Worm (Caenorhabditis elegans) whole organism, young adult: ENCODE results near the gene F52E1.9.

Experiments used
- B0261.1 ChIP-seq: sonication (generic microtip); optimal IDR thresholded peaks from 2 replicates; lab custom pipeline; 2016; ENCODE audit warnings: mild to moderate bottlenecking, missing genetic modification characterization, moderate library complexity, missing compliant biosample characterization
- F10E7.11 ChIP-seq: sonication (generic microtip); optimal IDR thresholded peaks from 2 replicates; lab custom pipeline; 2017; ENCODE audit warnings: mild to moderate bottlenecking, missing genetic modification characterization, moderate library complexity, missing compliant biosample characterization
- F37B4.10 ChIP-seq: fragments of 200-800 bp; sonication (Bioruptor generic); IDR thresholded peaks from 2 replicates; pipeline ENCODE4 v1.3.6; 2022; ENCODE audit warnings: missing genetic modification characterization, missing compliant biosample characterization
- F57A8.1 ChIP-seq: fragments of 200-800 bp; sonication (Bioruptor generic); optimal IDR thresholded peaks from 2 replicates; lab custom pipeline; 2018; ENCODE audit warnings: mild to moderate bottlenecking, missing genetic modification characterization, moderate library complexity, missing compliant biosample characterization
- T26A5.8 ChIP-seq: sonication (generic microtip); optimal IDR thresholded peaks from 2 replicates; lab custom pipeline; 2016; ENCODE audit warnings: missing genetic modification characterization, missing compliant biosample characterization
- Y79H2A.3 ChIP-seq: fragments of 200-800 bp; sonication (Bioruptor generic); conservative IDR thresholded peaks from 2 replicates; pipeline ENCODE4 v1.3.6; 2022; ENCODE audit warnings: missing genetic modification reagents, missing genetic modification characterization, missing compliant biosample characterization
- akir-1 ChIP-seq: fragments of 200-800 bp; sonication (Bioruptor generic); optimal IDR thresholded peaks from 2 replicates; lab custom pipeline; 2018; ENCODE audit warnings: mild to moderate bottlenecking, missing genetic modification characterization, moderate library complexity, missing compliant biosample characterization
- atf-7 ChIP-seq: sonication (generic microtip); optimal IDR thresholded peaks from 2 replicates; lab custom pipeline; 2017; ENCODE audit warnings: mild to moderate bottlenecking, missing genetic modification characterization, missing compliant biosample characterization
- athp-1 ChIP-seq: sonication (generic microtip); optimal IDR thresholded peaks from 2 replicates; lab custom pipeline; 2017; ENCODE audit warnings: mild to moderate bottlenecking, missing genetic modification characterization, missing compliant biosample characterization
- attf-5 ChIP-seq: fragments of 200-800 bp; sonication (Bioruptor generic); optimal IDR thresholded peaks from 2 replicates; lab custom pipeline; 2018; ENCODE audit warnings: mild to moderate bottlenecking, missing genetic modification characterization, missing compliant biosample characterization
- bed-1 ChIP-seq: fragments of 200-800 bp; sonication (Bioruptor generic); IDR thresholded peaks from 2 replicates; pipeline ENCODE4 v1.3.6; 2022; ENCODE audit warnings: missing genetic modification reagents, missing genetic modification characterization, missing compliant biosample characterization
- bed-2 ChIP-seq: fragments of 200-800 bp; sonication (Bioruptor generic); IDR thresholded peaks from 2 replicates; pipeline ENCODE4 v1.3.6; 2022; ENCODE audit warnings: missing genetic modification reagents, missing genetic modification characterization, missing compliant biosample characterization
- dox-1 ChIP-seq: fragments of 200-800 bp; sonication (Bioruptor generic); IDR thresholded peaks from 2 replicates; pipeline ENCODE4 v1.3.6; 2022; ENCODE audit warnings: missing genetic modification reagents, missing genetic modification characterization, missing compliant biosample characterization
- dpff-1 ChIP-seq: sonication (generic microtip); optimal IDR thresholded peaks from 2 replicates; lab custom pipeline; 2017; ENCODE audit warnings: mild to moderate bottlenecking, missing genetic modification characterization, missing compliant biosample characterization
- ekl-4 ChIP-seq: fragments of 200-800 bp; sonication (Bioruptor generic); IDR thresholded peaks from 2 replicates; pipeline ENCODE4 v1.3.6; 2022; ENCODE audit warnings: missing genetic modification reagents, missing genetic modification characterization, missing compliant biosample characterization
- him-1 ChIP-seq: sonication (generic microtip); optimal IDR thresholded peaks from 2 replicates; lab custom pipeline; 2016; ENCODE audit warnings: missing genotype, missing genetic modification reagents, missing genetic modification characterization, missing compliant biosample characterization
- hlh-26 ChIP-seq: fragments of 200-800 bp; sonication (Bioruptor generic); conservative IDR thresholded peaks from 2 replicates; pipeline ENCODE4 v1.3.6; 2022; ENCODE audit warnings: missing genetic modification reagents, missing genetic modification characterization, missing compliant biosample characterization
- hmg-1.2 ChIP-seq: fragments of 200-800 bp; sonication (Bioruptor generic); IDR thresholded peaks from 2 replicates; pipeline ENCODE4 v1.3.6; 2022; ENCODE audit warnings: missing genetic modification reagents, missing genetic modification characterization, missing compliant biosample characterization
- hrde-1 ChIP-seq: sonication (generic microtip); optimal IDR thresholded peaks from 2 replicates; lab custom pipeline; 2016; ENCODE audit warnings: missing genetic modification characterization, mild to moderate bottlenecking, missing compliant biosample characterization, moderate library complexity, missing genotype, missing genetic modification reagents, borderline replicate concordance
- let-526 ChIP-seq: fragments of 200-800 bp; sonication (Bioruptor generic); IDR thresholded peaks from 2 replicates; pipeline ENCODE4 v1.3.6; 2022; ENCODE audit warnings: missing genetic modification reagents, missing genetic modification characterization, missing compliant biosample characterization
- lin-35 ChIP-seq, 3 experiments: fragments of 150-350 bp in 2 of 3; sonication (generic microtip) in 1 of 3; optimal IDR thresholded peaks; 2 replicates each; lab custom pipeline; 2014 to 2018; ENCODE audit warnings: missing biosample characterization in 3 of 3, missing genetic modification characterization in 3 of 3, missing genetic modification reagents in 3 of 3
- lin-40 ChIP-seq: sonication (generic microtip); optimal IDR thresholded peaks from 2 replicates; lab custom pipeline; 2016; ENCODE audit warnings: missing genetic modification characterization, mild to moderate bottlenecking, missing compliant biosample characterization, missing genotype, missing genetic modification reagents
- lin-54 ChIP-seq: fragments of 200-800 bp; sonication (Bioruptor generic); optimal IDR thresholded peaks from 2 replicates; lab custom pipeline; 2018; ENCODE audit warnings: mild to moderate bottlenecking, missing genetic modification characterization, missing compliant biosample characterization
- lir-1 ChIP-seq: fragments of 200-800 bp; sonication (Bioruptor generic); conservative IDR thresholded peaks from 2 replicates; pipeline ENCODE4 v1.3.6; 2022; ENCODE audit warnings: missing genetic modification reagents, missing genetic modification characterization, missing compliant biosample characterization
- mes-4 ChIP-seq: sonication (generic microtip); optimal IDR thresholded peaks from 2 replicates; lab custom pipeline; 2016; ENCODE audit warnings: missing genotype, missing genetic modification characterization, missing compliant biosample characterization
- nfya-1 ChIP-seq: sonication (generic microtip); optimal IDR thresholded peaks from 2 replicates; lab custom pipeline; 2017; ENCODE audit warnings: antibody characterized with exemption, missing compliant biosample characterization, missing genetic modification characterization, borderline replicate concordance; ENCODE audit not compliant: insufficient read depth
- nfyb-1 ChIP-seq: fragments of 200-800 bp; sonication (Bioruptor generic); IDR thresholded peaks from 2 replicates; pipeline ENCODE4 v1.3.6; 2022; ENCODE audit warnings: missing genetic modification reagents, missing genetic modification characterization, missing compliant biosample characterization
- nhr-120 ChIP-seq: fragments of 200-800 bp; sonication (Bioruptor generic); IDR thresholded peaks from 2 replicates; pipeline ENCODE4 v1.3.6; 2022; ENCODE audit warnings: missing genetic modification characterization, missing compliant biosample characterization
- nhr-80 ChIP-seq: sonication (generic microtip); optimal IDR thresholded peaks from 2 replicates; lab custom pipeline; 2016; ENCODE audit warnings: missing genetic modification characterization, missing compliant biosample characterization
- nhr-90 ChIP-seq: sonication (generic microtip); optimal IDR thresholded peaks from 2 replicates; lab custom pipeline; 2016; ENCODE audit warnings: missing genotype, mild to moderate bottlenecking, missing genetic modification characterization, missing compliant biosample characterization
- snpc-1.3 ChIP-seq: sonication (generic microtip); optimal IDR thresholded peaks from 2 replicates; lab custom pipeline; 2017; ENCODE audit warnings: missing genetic modification characterization, mild to moderate bottlenecking, missing compliant biosample characterization, antibody characterized with exemption, moderate library complexity, missing genotype, missing genetic modification reagents; ENCODE audit not compliant: insufficient read depth
- snpc-3.4 ChIP-seq: sonication (generic microtip); optimal IDR thresholded peaks from 2 replicates; lab custom pipeline; 2017; ENCODE audit warnings: missing genetic modification characterization, mild to moderate bottlenecking, missing compliant biosample characterization, antibody characterized with exemption, moderate library complexity, missing genotype, missing genetic modification reagents
- snpc-4 ChIP-seq, 5 experiments: fragments of 150-350 bp in 1 of 5; sonication (generic microtip) in 4 of 5; optimal IDR thresholded peaks; 2 replicates each; lab custom pipeline; 2014 to 2018; ENCODE audit warnings: missing genetic modification characterization in 5 of 5, missing biosample characterization in 3 of 5, antibody characterized with exemption in 2 of 5, mild to moderate bottlenecking in 2 of 5, missing compliant biosample characterization in 2 of 5, missing genotype in 2 of 5, moderate library complexity in 2 of 5, missing genetic modification reagents in 1 of 5
- xnd-1 ChIP-seq: sonication (generic microtip); optimal IDR thresholded peaks from 2 replicates; lab custom pipeline; 2016; ENCODE audit warnings: missing genotype, missing genetic modification reagents, missing genetic modification characterization, missing compliant biosample characterization
- zim-3 ChIP-seq: sonication (generic microtip); optimal IDR thresholded peaks from 2 replicates; lab custom pipeline; 2017; ENCODE audit warnings: mild to moderate bottlenecking, missing genetic modification characterization, moderate library complexity, missing compliant biosample characterization
- ztf-22 ChIP-seq: fragments of 200-800 bp; sonication (Bioruptor generic); optimal IDR thresholded peaks from 2 replicates; lab custom pipeline; 2018; ENCODE audit warnings: mild to moderate bottlenecking, missing genetic modification characterization, moderate library complexity, missing compliant biosample characterization
- ztf-26 ChIP-seq: sonication (generic microtip); optimal IDR thresholded peaks from 2 replicates; lab custom pipeline; 2017; ENCODE audit warnings: missing genetic modification characterization, missing compliant biosample characterization
- ztf-6 ChIP-seq: fragments of 200-800 bp; sonication (Bioruptor generic); IDR thresholded peaks from 2 replicates; pipeline ENCODE4 v1.3.6; 2022; ENCODE audit warnings: missing genetic modification reagents, missing genetic modification characterization, missing compliant biosample characterization

The F52E1.9 gene

ce11 chrV:8402392-8402791 lies at the start of gene F52E1.9:
F52E1.9 (minus strand) TSS chrV:8402669.
- no peak for TF ChIP-seq bed-2 (GFP tag; lab: Robert Waterston, UW)
- no peak for TF ChIP-seq dox-1
- peak; percentile 83 for TF ChIP-seq nhr-80
- TF ChIP-seq atf-7 (tag; lab: Kevin White, UChicago): peak; percentile 14
- no peak for TF ChIP-seq akir-1 (GFP tag; lab: Kevin White, UChicago)

ce11 chrV:8450690-8451089 lies 48.2 kb upstream of the F52E1.9 start:
- peak; percentile 53; the same call in 1 of the 2 replicates for TF ChIP-seq hmg-1.2
- no peak for TF ChIP-seq attf-5

ce11 chrV:8449241-8449640 lies 46.8 kb upstream of the F52E1.9 start:
- TF ChIP-seq xnd-1 (tag; lab: Kevin White, UChicago): no peak
- no peak for TF ChIP-seq dpff-1 (tag; lab: Kevin White, UChicago)
- TF ChIP-seq lin-40 (tag; lab: Kevin White, UChicago): peak; percentile 46
- no peak for TF ChIP-seq F57A8.1 (GFP tag; lab: Kevin White, UChicago)
- TF ChIP-seq B0261.1 (tag; lab: Kevin White, UChicago): no peak
- no peak for TF ChIP-seq ztf-6 (GFP tag; lab: Robert Waterston, UW)
- TF ChIP-seq mes-4 (tag; lab: Kevin White, UChicago): no peak
- no peak for TF ChIP-seq lir-1 (GFP tag; lab: Robert Waterston, UW)
- no peak for TF ChIP-seq ztf-26 (tag; lab: Kevin White, UChicago)
- TF ChIP-seq snpc-4 (GFP tag; optimal IDR thresholded peaks at IDR 0.05; lab: Kevin White, UChicago): no peak
- peak in 1 of 4 experiments; percentile 38 for TF ChIP-seq snpc-4 (tag; optimal IDR thresholded peaks at IDR 0.05; lab: Kevin White, UChicago)
- TF ChIP-seq lin-35 (GFP tag; optimal IDR thresholded peaks at IDR 0.05; lab: Kevin White, UChicago): no peak
- no peak for TF ChIP-seq snpc-3.4
- no peak for TF ChIP-seq F37B4.10 (GFP tag; lab: Robert Waterston, UW)
- TF ChIP-seq nfyb-1 (GFP tag; lab: Robert Waterston, UW): no peak
- no peak for TF ChIP-seq akir-1 (GFP tag; lab: Kevin White, UChicago)
- TF ChIP-seq nfya-1 (tag; lab: Kevin White, UChicago): no peak
- TF ChIP-seq bed-2 (GFP tag; lab: Robert Waterston, UW): no peak
- no peak for TF ChIP-seq let-526

ce11 chrV:8447928-8448327 lies 45.5 kb upstream of the F52E1.9 start, which contains the start of gene T23B12.5:
T23B12.5 (minus strand) TSS chrV:8448028.
- TF ChIP-seq him-1 (no peak), bed-2 (GFP tag; lab: Robert Waterston, UW) (no peak), nhr-90 (tag; lab: Kevin White, UChicago) (no peak), F10E7.11 (tag; lab: Kevin White, UChicago) (no peak), ekl-4 (no peak), Y79H2A.3 (GFP tag; lab: Robert Waterston, UW) (no peak), lin-54 (GFP tag; lab: Kevin White, UChicago) (no peak), athp-1 (tag; lab: Kevin White, UChicago) (no peak), nhr-120 (GFP tag; lab: Robert Waterston, UW) (no peak), hrde-1 (tag; lab: Kevin White, UChicago) (no peak), zim-3 (no peak), T26A5.8 (tag; lab: Kevin White, UChicago) (no peak), bed-1 (GFP tag; lab: Robert Waterston, UW) (no peak), ztf-22 (GFP tag; lab: Kevin White, UChicago) (no peak), snpc-1.3 (no peak), mes-4 (tag; lab: Kevin White, UChicago) (no peak), dpff-1 (tag; lab: Kevin White, UChicago) (no peak), hlh-26 (GFP tag; lab: Robert Waterston, UW) (no peak)
